Worm (Caenorhabditis elegans) whole organism, mixed stage, embryonic: Measurements from ENCODE around the gene D2024.18.

Experiments used
- blmp-1 ChIP-seq: fragments of 150-350 bp; optimal IDR thresholded peaks from 2 replicates; lab custom pipeline; 2014; ENCODE audit warnings: missing biosample characterization, missing genetic modification characterization
- elt-3 ChIP-seq: fragments of 150-350 bp; optimal IDR thresholded peaks from 2 replicates; lab custom pipeline; 2014; ENCODE audit warnings: missing biosample characterization, missing genetic modification characterization
- lin-32 ChIP-seq: fragments of 200-800 bp; sonication (Bioruptor generic); optimal IDR thresholded peaks from 2 replicates; lab custom pipeline; 2018; ENCODE audit warnings: mild to moderate bottlenecking, missing genetic modification characterization, missing compliant biosample characterization
- lsy-2 ChIP-seq: fragments of 150-350 bp; optimal IDR thresholded peaks from 2 replicates; lab custom pipeline; 2014; ENCODE audit warnings: missing biosample characterization, missing genetic modification characterization
- mep-1 ChIP-seq: fragments of 150-350 bp; optimal IDR thresholded peaks from 2 replicates; lab custom pipeline; 2017; ENCODE audit warnings: missing biosample characterization, missing genetic modification reagents, missing genetic modification characterization, inconsistent platforms
- nhr-12 ChIP-seq: fragments of 150-350 bp; optimal IDR thresholded peaks from 2 replicates; lab custom pipeline; 2014; ENCODE audit warnings: missing biosample characterization, missing genetic modification characterization
- nhr-237 ChIP-seq: fragments of 150-350 bp; optimal IDR thresholded peaks from 2 replicates; lab custom pipeline; 2014; ENCODE audit warnings: missing biosample characterization, missing genetic modification characterization
- nhr-28 ChIP-seq: fragments of 150-350 bp; optimal IDR thresholded peaks from 2 replicates; lab custom pipeline; 2014; ENCODE audit warnings: missing biosample characterization, missing genetic modification characterization
- pha-4 ChIP-seq: fragments of 150-350 bp; optimal IDR thresholded peaks from 2 replicates; lab custom pipeline; 2018; ENCODE audit warnings: missing biosample characterization, missing genetic modification reagents, missing genetic modification characterization
- snpc-4 ChIP-seq: fragments of 150-350 bp; optimal IDR thresholded peaks from 2 replicates; lab custom pipeline; 2014; ENCODE audit warnings: missing biosample characterization, missing genetic modification characterization
- sptf-1 ChIP-seq: sonication (generic microtip); optimal IDR thresholded peaks from 2 replicates; lab custom pipeline; 2017; ENCODE audit warnings: mild to moderate bottlenecking, missing genetic modification characterization, moderate library complexity, missing compliant biosample characterization
- unc-120 ChIP-seq: sonication (generic microtip); optimal IDR thresholded peaks from 2 replicates; lab custom pipeline; 2017; ENCODE audit warnings: missing genetic modification characterization, missing compliant biosample characterization; ENCODE audit not compliant: poor library complexity, severe bottlenecking
- ztf-11 ChIP-seq: fragments of 150-350 bp; optimal IDR thresholded peaks from 2 replicates; lab custom pipeline; 2014; ENCODE audit warnings: missing biosample characterization, missing genetic modification characterization

DNA sequence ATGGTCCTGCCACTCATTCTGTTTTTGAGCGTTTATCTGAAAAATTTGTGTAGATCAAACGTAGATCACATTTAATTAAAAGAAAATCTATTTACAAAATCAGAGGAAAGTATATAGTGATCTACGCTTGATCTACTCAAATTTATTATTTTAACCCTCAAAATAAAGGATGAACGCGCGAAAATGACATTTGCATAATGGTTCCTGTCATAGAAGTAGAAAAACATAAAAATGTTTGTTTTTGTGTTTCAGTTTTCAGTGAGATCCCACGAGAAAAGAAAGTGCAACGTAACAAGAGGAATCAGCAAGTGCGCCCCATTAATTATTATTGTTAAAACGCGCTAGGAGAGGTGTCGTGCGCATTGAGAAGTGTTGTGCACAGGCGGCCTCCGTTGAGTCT lies 38.9 kb upstream of the D2024.18 start:
- TF ChIP-seq pha-4 (no peak), nhr-237 (no peak), unc-120 (tag; lab: Kevin White, UChicago) (no peak), snpc-4 (tag; lab: Kevin White, UChicago) (no peak), lsy-2 (tag; lab: Kevin White, UChicago) (no peak), mep-1 (tag; lab: Kevin White, UChicago) (no peak), ztf-11 (tag; lab: Kevin White, UChicago) (no peak), elt-3 (no peak), nhr-12 (no peak), nhr-28 (tag; lab: Kevin White, UChicago) (no peak), sptf-1 (tag; lab: Kevin White, UChicago) (no peak), blmp-1 (no peak), lin-32 (GFP tag; lab: Kevin White, UChicago) (no peak)
